Worm (Caenorhabditis elegans) whole organism, L1 larva: ENCODE results near the gene pho-7.

Source experiments
- C16A3.4 ChIP-seq: fragments of 150-350 bp; optimal IDR thresholded peaks from 2 replicates; lab custom pipeline; 2014; ENCODE audit warnings: missing biosample characterization, missing genetic modification characterization
- F16B12.6 ChIP-seq: fragments of 150-350 bp; optimal IDR thresholded peaks from 2 replicates; lab custom pipeline; 2014; ENCODE audit warnings: missing biosample characterization, missing genetic modification characterization
- alr-1 ChIP-seq: fragments of 200-800 bp; sonication (Bioruptor generic); optimal IDR thresholded peaks from 2 replicates; lab custom pipeline; 2018; ENCODE audit warnings: borderline replicate concordance, mild to moderate bottlenecking, missing genetic modification characterization, missing compliant biosample characterization
- aly-2 ChIP-seq: fragments of 150-350 bp; optimal IDR thresholded peaks from 2 replicates; lab custom pipeline; 2014; ENCODE audit warnings: missing biosample characterization, missing genetic modification characterization
- blmp-1 ChIP-seq: fragments of 150-350 bp; optimal IDR thresholded peaks from 2 replicates; lab custom pipeline; 2014; ENCODE audit warnings: missing biosample characterization, missing genetic modification characterization
- ceh-8 ChIP-seq: fragments of 200-800 bp; sonication (Bioruptor generic); optimal IDR thresholded peaks from 2 replicates; lab custom pipeline; 2018; ENCODE audit warnings: mild to moderate bottlenecking, missing genetic modification characterization, moderate library complexity, missing compliant biosample characterization
- ceh-82 ChIP-seq, 3 experiments: fragments of 150-350 bp in 1 of 3; sonication (generic microtip) in 2 of 3; optimal IDR thresholded peaks; 2 replicates each; lab custom pipeline; 2014 to 2017; ENCODE audit warnings: missing biosample characterization in 3 of 3, missing genetic modification characterization in 3 of 3
- dsc-1 ChIP-seq: sonication (generic microtip); optimal IDR thresholded peaks from 2 replicates; lab custom pipeline; 2016; ENCODE audit warnings: mild to moderate bottlenecking, missing genetic modification characterization, missing compliant biosample characterization
- efl-1 ChIP-seq, 4 experiments: fragments of 150-350 bp; optimal IDR thresholded peaks in 3 of 4; peaks in 1 of 4; 1 replicate in 1 of 4; 2 replicates in 3 of 4; lab custom pipeline; 2014; ENCODE audit warnings: missing biosample characterization in 2 of 4, missing genetic modification characterization in 2 of 4, missing genetic modification reagents in 2 of 4
- egl-13 ChIP-seq: sonication (generic microtip); optimal IDR thresholded peaks from 2 replicates; lab custom pipeline; 2016; ENCODE audit warnings: missing genotype, missing genetic modification reagents, missing genetic modification characterization, missing compliant biosample characterization
- elt-2 ChIP-seq: sonication (generic microtip); optimal IDR thresholded peaks from 2 replicates; lab custom pipeline; 2016; ENCODE audit warnings: missing genetic modification characterization, mild to moderate bottlenecking, inconsistent platforms, missing compliant biosample characterization, missing genetic modification reagents
- elt-3 ChIP-seq, 6 experiments: fragments of 150-350 bp in 1 of 6; sonication (generic microtip); optimal IDR thresholded peaks; 2 replicates each; lab custom pipeline; 2017 to 2018; ENCODE audit warnings: missing biosample characterization in 6 of 6, missing genetic modification characterization in 6 of 6, inconsistent platforms in 1 of 6
- fkh-10 ChIP-seq: sonication (generic microtip); optimal IDR thresholded peaks from 2 replicates; lab custom pipeline; 2017; ENCODE audit warnings: missing biosample characterization, missing genetic modification reagents, missing genetic modification characterization
- fkh-4 ChIP-seq: sonication (generic microtip); optimal IDR thresholded peaks from 2 replicates; lab custom pipeline; 2016; ENCODE audit warnings: missing compliant biosample characterization, missing genetic modification characterization, borderline replicate concordance
- fkh-8 ChIP-seq: sonication (generic microtip); optimal IDR thresholded peaks from 2 replicates; lab custom pipeline; 2016; ENCODE audit warnings: mild to moderate bottlenecking, missing genetic modification characterization, missing compliant biosample characterization
- fos-1 ChIP-seq: fragments of 150-350 bp; optimal IDR thresholded peaks from 2 replicates; lab custom pipeline; 2014; ENCODE audit warnings: missing biosample characterization, missing genetic modification characterization
- grh-1 ChIP-seq: fragments of 200-800 bp; sonication (Bioruptor generic); IDR thresholded peaks from 2 replicates; pipeline ENCODE4 v1.3.6; 2022; ENCODE audit warnings: missing genetic modification reagents, missing genetic modification characterization, missing compliant biosample characterization
- hlh-4 ChIP-seq: sonication (generic microtip); optimal IDR thresholded peaks from 2 replicates; lab custom pipeline; 2016; ENCODE audit warnings: mild to moderate bottlenecking, missing genetic modification characterization, missing compliant biosample characterization
- irx-1 ChIP-seq: sonication (generic microtip); optimal IDR thresholded peaks from 2 replicates; lab custom pipeline; 2016; ENCODE audit warnings: missing genetic modification characterization, missing compliant biosample characterization
- jun-1 ChIP-seq: fragments of 150-350 bp; optimal IDR thresholded peaks from 2 replicates; lab custom pipeline; 2014; ENCODE audit warnings: missing biosample characterization, missing genetic modification reagents, missing genetic modification characterization
- lin-14 ChIP-seq: fragments of 200-800 bp; sonication (Bioruptor generic); optimal IDR thresholded peaks from 2 replicates; lab custom pipeline; 2018; ENCODE audit warnings: mild to moderate bottlenecking, missing genetic modification characterization, moderate library complexity, missing compliant biosample characterization
- lin-35 ChIP-seq, 2 experiments: fragments of 150-350 bp; optimal IDR thresholded peaks; 2 replicates each; lab custom pipeline; 2014; ENCODE audit warnings: missing biosample characterization in 2 of 2, missing genetic modification characterization in 2 of 2, missing genetic modification reagents in 2 of 2
- lin-39 ChIP-seq: fragments of 150-350 bp; optimal IDR thresholded peaks from 2 replicates; lab custom pipeline; 2014; ENCODE audit warnings: missing biosample characterization, missing genetic modification reagents, missing genetic modification characterization
- lir-3 ChIP-seq: sonication (generic microtip); optimal IDR thresholded peaks from 2 replicates; lab custom pipeline; 2016; ENCODE audit warnings: mild to moderate bottlenecking, missing genetic modification characterization, moderate library complexity, missing compliant biosample characterization; ENCODE audit not compliant: poor library complexity
- mdl-1 ChIP-seq, 2 experiments: fragments of 150-350 bp; optimal IDR thresholded peaks; 2 replicates each; lab custom pipeline; 2014 to 2017; ENCODE audit warnings: missing biosample characterization in 2 of 2, missing genetic modification characterization in 2 of 2, inconsistent platforms in 1 of 2
- nhr-11 ChIP-seq: fragments of 150-350 bp; optimal IDR thresholded peaks from 2 replicates; lab custom pipeline; 2014; ENCODE audit warnings: missing biosample characterization, missing genetic modification characterization
- nhr-19 ChIP-seq: fragments of 200-800 bp; sonication (Bioruptor generic); conservative IDR thresholded peaks from 2 replicates; pipeline ENCODE4 v1.3.6; 2022; ENCODE audit warnings: missing genetic modification characterization, missing compliant biosample characterization
- nhr-20 ChIP-seq: sonication (generic microtip); optimal IDR thresholded peaks from 2 replicates; lab custom pipeline; 2016; ENCODE audit warnings: mild to moderate bottlenecking, missing genetic modification characterization, missing compliant biosample characterization
- nhr-47 ChIP-seq: sonication (generic microtip); optimal IDR thresholded peaks from 2 replicates; lab custom pipeline; 2016; ENCODE audit warnings: mild to moderate bottlenecking, missing genetic modification characterization, moderate library complexity, missing compliant biosample characterization
- nhr-71 ChIP-seq: sonication (generic microtip); optimal IDR thresholded peaks from 2 replicates; lab custom pipeline; 2016; ENCODE audit warnings: mild to moderate bottlenecking, missing genetic modification characterization, moderate library complexity, missing compliant biosample characterization
- nhr-84 ChIP-seq: sonication (generic microtip); optimal IDR thresholded peaks from 2 replicates; lab custom pipeline; 2017; ENCODE audit warnings: missing biosample characterization, missing genetic modification characterization
- nhr-85 ChIP-seq: sonication (generic microtip); peaks from one replicate; lab custom pipeline; 2016; ENCODE audit warnings: missing genetic modification characterization, inconsistent platforms, missing compliant biosample characterization
- nhr-90 ChIP-seq: sonication (generic microtip); optimal IDR thresholded peaks from 2 replicates; lab custom pipeline; 2016; ENCODE audit warnings: mild to moderate bottlenecking, missing genetic modification characterization, missing compliant biosample characterization; ENCODE audit not compliant: poor library complexity
- rnt-1 ChIP-seq: sonication (generic microtip); optimal IDR thresholded peaks from 2 replicates; lab custom pipeline; 2016; ENCODE audit warnings: mild to moderate bottlenecking, missing genetic modification characterization, moderate library complexity, missing compliant biosample characterization
- skn-1 ChIP-seq: fragments of 150-350 bp; optimal IDR thresholded peaks from 2 replicates; lab custom pipeline; 2014; ENCODE audit warnings: missing biosample characterization, missing genetic modification characterization
- snpc-4 ChIP-seq: fragments of 150-350 bp; optimal IDR thresholded peaks from 2 replicates; lab custom pipeline; 2014; ENCODE audit warnings: missing biosample characterization, missing genetic modification characterization
- snu-23 ChIP-seq: sonication (generic microtip); optimal IDR thresholded peaks from 2 replicates; lab custom pipeline; 2016; ENCODE audit warnings: missing genetic modification characterization, missing compliant biosample characterization
- sox-4 ChIP-seq: sonication (generic microtip); optimal IDR thresholded peaks from 2 replicates; lab custom pipeline; 2016; ENCODE audit warnings: missing genetic modification characterization, missing compliant biosample characterization
- swsn-7 ChIP-seq: sonication (generic microtip); optimal IDR thresholded peaks from 2 replicates; lab custom pipeline; 2016; ENCODE audit warnings: missing genetic modification characterization, missing compliant biosample characterization
- unc-130 ChIP-seq: fragments of 150-350 bp; optimal IDR thresholded peaks from 2 replicates; lab custom pipeline; 2017; ENCODE audit warnings: missing biosample characterization, missing genetic modification characterization, inconsistent platforms
- unc-62 ChIP-seq: fragments of 150-350 bp; optimal IDR thresholded peaks from 2 replicates; lab custom pipeline; 2014; ENCODE audit warnings: missing biosample characterization, missing genetic modification reagents, missing genetic modification characterization
- unc-86 ChIP-seq: sonication (generic microtip); optimal IDR thresholded peaks from 2 replicates; lab custom pipeline; 2016; ENCODE audit warnings: missing genetic modification characterization, missing compliant biosample characterization
- xbp-1 ChIP-seq: sonication (generic microtip); optimal IDR thresholded peaks from 2 replicates; lab custom pipeline; 2016; ENCODE audit warnings: missing genetic modification characterization, missing compliant biosample characterization
- zag-1 ChIP-seq: fragments of 150-350 bp; optimal IDR thresholded peaks from 2 replicates; lab custom pipeline; 2014; ENCODE audit warnings: missing biosample characterization, missing genetic modification characterization
- ztf-11 ChIP-seq, 2 experiments: sonication (generic microtip); optimal IDR thresholded peaks; 2 replicates each; lab custom pipeline; 2016 to 2017; ENCODE audit warnings: missing genetic modification characterization in 2 of 2, missing biosample characterization in 1 of 2, missing compliant biosample characterization in 1 of 2

pho-7 gene

DNA sequence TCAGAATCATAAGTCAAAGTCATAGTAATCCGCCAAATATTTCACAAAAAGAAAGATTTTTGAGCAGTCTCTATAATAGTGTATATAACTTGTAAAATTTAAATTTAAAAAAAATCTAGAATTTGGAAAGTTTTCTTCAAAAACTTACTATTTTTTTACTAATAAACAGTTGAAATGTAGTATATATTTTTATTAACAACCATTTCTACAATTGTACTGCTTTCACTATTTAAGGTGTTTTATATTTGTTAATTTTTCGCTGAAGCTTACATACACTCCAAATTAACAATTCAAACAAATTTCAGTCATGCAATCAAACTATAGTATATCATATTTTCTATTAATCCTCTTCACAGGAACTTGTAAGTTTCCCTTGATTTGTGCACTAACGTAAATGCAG is 25.1 kb upstream of the pho-7 start, which contains the start of gene lge-1:
Gene lge-1 (plus strand): TSS at position 301 of the 400 bp plus-strand sequence.
- no peak for TF ChIP-seq hlh-4 (tag; lab: Kevin White, UChicago)
- no peak for TF ChIP-seq rnt-1 (tag; lab: Kevin White, UChicago)
- TF ChIP-seq xbp-1 (tag; lab: Kevin White, UChicago), result no peak
- TF ChIP-seq fos-1 (tag; lab: Kevin White, UChicago), result no peak
- TF ChIP-seq zag-1 (tag; lab: Kevin White, UChicago), result no peak
- no peak for TF ChIP-seq nhr-47
- TF ChIP-seq alr-1 (tag; lab: Kevin White, UChicago), result no peak
- TF ChIP-seq sox-4 (tag; lab: Kevin White, UChicago), result no peak
- TF ChIP-seq aly-2 (tag; lab: Kevin White, UChicago), result no peak
- no peak for TF ChIP-seq ztf-11 (tag; optimal IDR thresholded peaks at IDR 0.05; lab: Kevin White, UChicago)

DNA sequence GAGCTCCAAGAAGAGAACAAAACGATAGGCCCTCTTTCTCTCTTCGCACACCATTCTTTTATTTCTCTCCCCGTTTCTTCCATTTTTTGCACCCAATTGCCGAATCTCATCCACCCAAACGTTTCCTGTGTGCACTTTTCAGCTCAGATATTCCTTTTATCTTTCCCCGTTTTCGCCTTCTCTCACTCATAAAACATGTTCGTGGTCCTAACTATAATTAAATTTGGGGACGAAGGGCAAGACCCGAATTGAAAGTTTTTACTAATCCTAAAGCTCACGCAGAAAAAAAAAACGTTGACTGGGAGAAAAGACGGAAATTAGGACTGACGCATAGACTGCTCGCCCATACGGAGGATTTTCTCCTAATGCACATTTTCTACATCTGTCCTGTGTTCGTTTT is 24.4 kb upstream of the pho-7 start:
- TF ChIP-seq xbp-1 (tag; lab: Kevin White, UChicago), result no peak
- TF ChIP-seq snpc-4 (tag; lab: Kevin White, UChicago), result no peak
- peak; percentile 47 for TF ChIP-seq lin-14 (GFP tag; lab: Kevin White, UChicago)
- no peak for TF ChIP-seq elt-2
- TF ChIP-seq, all 84 proteins: peak for 1

DNA sequence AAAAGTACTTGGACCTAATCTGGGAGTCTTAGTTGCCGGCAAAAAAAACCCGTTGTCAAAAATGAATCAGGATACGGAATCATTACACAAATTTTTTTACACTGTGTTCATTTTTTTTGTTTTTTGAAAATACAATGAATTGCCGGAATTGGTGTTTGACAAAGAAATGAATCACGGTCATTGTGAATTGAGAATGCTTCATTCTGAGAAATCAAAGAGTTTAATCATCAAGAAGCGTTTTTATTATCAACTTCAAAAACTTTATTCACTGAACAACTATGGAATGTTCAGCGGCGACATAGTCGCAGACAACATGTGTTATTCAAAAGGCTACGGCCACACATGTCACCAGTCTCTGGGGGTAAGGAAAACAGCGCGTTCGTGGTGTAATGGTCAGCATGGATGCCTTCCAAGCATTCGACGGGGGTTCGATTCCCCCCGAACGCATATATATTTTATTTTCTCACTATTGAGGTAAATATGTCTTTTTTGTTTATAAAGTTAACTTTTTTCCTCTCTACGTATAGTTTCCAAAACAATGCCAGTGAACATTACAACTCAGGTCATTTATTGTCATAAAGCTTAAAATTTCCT is 22.4 kb upstream of the pho-7 start, which contains the start of gene nas-10:
Gene nas-10 (minus strand): TSS at position 51 of the 594 bp plus-strand sequence.
- peak; percentile 25 for TF ChIP-seq jun-1
- no peak for TF ChIP-seq lin-39 (tag; lab: Kevin White, UChicago)
- TF ChIP-seq ceh-8 (GFP tag; lab: Kevin White, UChicago), result no peak
- TF ChIP-seq snu-23 (GFP tag; lab: Kevin White, UChicago), result peak; percentile 77
- TF ChIP-seq nhr-85, result peak; percentile 76
- peak; percentile 62 for TF ChIP-seq swsn-7 (tag; lab: Kevin White, UChicago)
- peak in 1 of 2 experiments; percentile 38 for TF ChIP-seq ztf-11 (tag; optimal IDR thresholded peaks at IDR 0.05; lab: Kevin White, UChicago)
- peak; percentile 65 for TF ChIP-seq nhr-20
- TF ChIP-seq fkh-8 (tag; lab: Kevin White, UChicago), result no peak
- peak; percentile 73 for TF ChIP-seq nhr-90 (tag; lab: Kevin White, UChicago)
- TF ChIP-seq rnt-1 (tag; lab: Kevin White, UChicago), result peak; percentile 37
- TF ChIP-seq unc-130 (tag; lab: Kevin White, UChicago), result peak; percentile 25
- peak; percentile 21 for TF ChIP-seq blmp-1 (tag; lab: Kevin White, UChicago)
- peak in 1 of 2 experiments; percentile 49 for TF ChIP-seq mdl-1 (tag; optimal IDR thresholded peaks at IDR 0.05; lab: Kevin White, UChicago)
- TF ChIP-seq xbp-1 (tag; lab: Kevin White, UChicago), result peak; percentile 39
- TF ChIP-seq unc-62 (GFP tag; lab: Kevin White, UChicago), result no peak
- peak in 2 of 3 experiments; percentile 29 to 37 for TF ChIP-seq ceh-82 (tag; optimal IDR thresholded peaks at IDR 0.05; lab: Kevin White, UChicago)
- TF ChIP-seq lin-35 (GFP tag; optimal IDR thresholded peaks at IDR 0.05; lab: Kevin White, UChicago), result peak in 1 of 2 experiments; percentile 61
- no peak for TF ChIP-seq F16B12.6
- peak; percentile 32 for TF ChIP-seq fkh-10
- TF ChIP-seq skn-1, result no peak
- TF ChIP-seq egl-13 (tag; lab: Kevin White, UChicago), result no peak
- TF ChIP-seq irx-1 (tag; lab: Kevin White, UChicago), result peak; percentile 13
- TF ChIP-seq elt-2, result peak; percentile 45
- peak; percentile 47 for TF ChIP-seq lin-14 (GFP tag; lab: Kevin White, UChicago)
- peak; percentile 52 for TF ChIP-seq dsc-1
- no peak for TF ChIP-seq nhr-11 (tag; lab: Kevin White, UChicago)
- TF ChIP-seq nhr-71 (tag; lab: Kevin White, UChicago), result peak; percentile 68
- TF ChIP-seq unc-86 (tag; lab: Kevin White, UChicago), result peak; percentile 19
- TF ChIP-seq lir-3 (tag; lab: Kevin White, UChicago), result peak; percentile 54
- peak; percentile 52 for TF ChIP-seq C16A3.4 (tag; lab: Kevin White, UChicago)
- peak in 1 of 6 experiments; percentile 18 for TF ChIP-seq elt-3 (tag; optimal IDR thresholded peaks at IDR 0.05; lab: Kevin White, UChicago)
- peak; percentile 68 for TF ChIP-seq nhr-19 (GFP tag; lab: Robert Waterston, UW)
- TF ChIP-seq efl-1 (optimal IDR thresholded peaks at IDR 0.05; lab: Kevin White, UChicago), result peak in 1 of 2 experiments; percentile 1
- peak in 1 of 2 experiments; percentile 86 for TF ChIP-seq efl-1 (GFP tag; optimal IDR thresholded peaks at IDR 0.05 in 1 of 2; lab: Kevin White, UChicago)
- no peak for TF ChIP-seq sox-4 (tag; lab: Kevin White, UChicago)
- TF ChIP-seq fkh-4 (tag; lab: Kevin White, UChicago), result no peak
- TF ChIP-seq nhr-84, result no peak
- 0 out of 2 replicates have a peak, but pooled peaks have one; percentile 24 for TF ChIP-seq grh-1 (GFP tag; lab: Robert Waterston, UW)
- TF ChIP-seq hlh-4 (tag; lab: Kevin White, UChicago), result no peak
